Worm (Caenorhabditis elegans) whole organism, L1 larva: Measurements from ENCODE around the gene F47B8.4.

Source experiments
- F16B12.6 ChIP-seq: fragments of 150-350 bp; optimal IDR thresholded peaks from 2 replicates; lab custom pipeline; 2014; ENCODE audit warnings: missing biosample characterization, missing genetic modification characterization
- Y116A8C.19 ChIP-seq: sonication (generic microtip); optimal IDR thresholded peaks from 2 replicates; lab custom pipeline; 2016; ENCODE audit warnings: missing compliant biosample characterization, missing genetic modification characterization, borderline replicate concordance
- alr-1 ChIP-seq: fragments of 200-800 bp; sonication (Bioruptor generic); optimal IDR thresholded peaks from 2 replicates; lab custom pipeline; 2018; ENCODE audit warnings: borderline replicate concordance, mild to moderate bottlenecking, missing genetic modification characterization, missing compliant biosample characterization
- ama-1 ChIP-seq: fragments of 150-350 bp; optimal IDR thresholded peaks from 2 replicates; lab custom pipeline; 2014
- blmp-1 ChIP-seq: fragments of 150-350 bp; optimal IDR thresholded peaks from 2 replicates; lab custom pipeline; 2014; ENCODE audit warnings: missing biosample characterization, missing genetic modification characterization
- ceh-63 ChIP-seq: fragments of 200-800 bp; sonication (Bioruptor generic); optimal IDR thresholded peaks from 2 replicates; lab custom pipeline; 2018; ENCODE audit warnings: mild to moderate bottlenecking, missing genetic modification characterization, missing compliant biosample characterization
- ceh-82 ChIP-seq, 3 experiments: fragments of 150-350 bp in 1 of 3; sonication (generic microtip) in 2 of 3; optimal IDR thresholded peaks; 2 replicates each; lab custom pipeline; 2014 to 2017; ENCODE audit warnings: missing biosample characterization in 3 of 3, missing genetic modification characterization in 3 of 3
- ceh-88 ChIP-seq: fragments of 200-800 bp; sonication (Bioruptor generic); IDR thresholded peaks from 2 replicates; pipeline ENCODE4 v1.3.6; 2022; ENCODE audit warnings: missing genetic modification characterization, missing compliant biosample characterization
- dpl-1 ChIP-seq, 3 experiments: fragments of 150-350 bp in 2 of 3; sonication (generic microtip) in 1 of 3; optimal IDR thresholded peaks; 2 replicates each; lab custom pipeline; 2014 to 2017; ENCODE audit warnings: missing biosample characterization in 3 of 3, missing genetic modification characterization in 3 of 3, missing genetic modification reagents in 3 of 3
- dsc-1 ChIP-seq: sonication (generic microtip); optimal IDR thresholded peaks from 2 replicates; lab custom pipeline; 2016; ENCODE audit warnings: mild to moderate bottlenecking, missing genetic modification characterization, missing compliant biosample characterization
- efl-1 ChIP-seq, 4 experiments: fragments of 150-350 bp; optimal IDR thresholded peaks in 3 of 4; peaks in 1 of 4; 1 replicate in 1 of 4; 2 replicates in 3 of 4; lab custom pipeline; 2014; ENCODE audit warnings: missing biosample characterization in 2 of 4, missing genetic modification characterization in 2 of 4, missing genetic modification reagents in 2 of 4
- egl-27 ChIP-seq, 2 experiments: fragments of 150-350 bp in 1 of 2; sonication (generic microtip); optimal IDR thresholded peaks; 3 replicates each; lab custom pipeline; 2017 to 2018; ENCODE audit warnings: missing biosample characterization in 2 of 2, missing genetic modification characterization in 2 of 2, missing genetic modification reagents in 2 of 2
- elt-3 ChIP-seq, 6 experiments: fragments of 150-350 bp in 1 of 6; sonication (generic microtip); optimal IDR thresholded peaks; 2 replicates each; lab custom pipeline; 2017 to 2018; ENCODE audit warnings: missing biosample characterization in 6 of 6, missing genetic modification characterization in 6 of 6, inconsistent platforms in 1 of 6
- ets-5 ChIP-seq: fragments of 200-800 bp; sonication (Bioruptor generic); IDR thresholded peaks from 2 replicates; pipeline ENCODE4 v1.3.6; 2022; ENCODE audit warnings: missing genetic modification characterization, missing compliant biosample characterization
- fkh-10 ChIP-seq: sonication (generic microtip); optimal IDR thresholded peaks from 2 replicates; lab custom pipeline; 2017; ENCODE audit warnings: missing biosample characterization, missing genetic modification reagents, missing genetic modification characterization
- fkh-4 ChIP-seq: sonication (generic microtip); optimal IDR thresholded peaks from 2 replicates; lab custom pipeline; 2016; ENCODE audit warnings: missing compliant biosample characterization, missing genetic modification characterization, borderline replicate concordance
- fkh-8 ChIP-seq: sonication (generic microtip); optimal IDR thresholded peaks from 2 replicates; lab custom pipeline; 2016; ENCODE audit warnings: mild to moderate bottlenecking, missing genetic modification characterization, missing compliant biosample characterization
- fos-1 ChIP-seq: fragments of 150-350 bp; optimal IDR thresholded peaks from 2 replicates; lab custom pipeline; 2014; ENCODE audit warnings: missing biosample characterization, missing genetic modification characterization
- grh-1 ChIP-seq: fragments of 200-800 bp; sonication (Bioruptor generic); IDR thresholded peaks from 2 replicates; pipeline ENCODE4 v1.3.6; 2022; ENCODE audit warnings: missing genetic modification reagents, missing genetic modification characterization, missing compliant biosample characterization
- isw-1 ChIP-seq: fragments of 200-800 bp; sonication (Bioruptor generic); IDR thresholded peaks from 2 replicates; pipeline ENCODE4 v1.3.6; 2022; ENCODE audit warnings: missing genetic modification characterization, missing compliant biosample characterization
- jun-1 ChIP-seq: fragments of 150-350 bp; optimal IDR thresholded peaks from 2 replicates; lab custom pipeline; 2014; ENCODE audit warnings: missing biosample characterization, missing genetic modification reagents, missing genetic modification characterization
- lin-35 ChIP-seq, 2 experiments: fragments of 150-350 bp; optimal IDR thresholded peaks; 2 replicates each; lab custom pipeline; 2014; ENCODE audit warnings: missing biosample characterization in 2 of 2, missing genetic modification characterization in 2 of 2, missing genetic modification reagents in 2 of 2
- lir-3 ChIP-seq: sonication (generic microtip); optimal IDR thresholded peaks from 2 replicates; lab custom pipeline; 2016; ENCODE audit warnings: mild to moderate bottlenecking, missing genetic modification characterization, moderate library complexity, missing compliant biosample characterization; ENCODE audit not compliant: poor library complexity
- lsy-2 ChIP-seq, 2 experiments: fragments of 150-350 bp; optimal IDR thresholded peaks; 2 replicates each; lab custom pipeline; 2014; ENCODE audit warnings: missing biosample characterization in 2 of 2, missing genetic modification characterization in 2 of 2
- mdl-1 ChIP-seq, 2 experiments: fragments of 150-350 bp; optimal IDR thresholded peaks; 2 replicates each; lab custom pipeline; 2014 to 2017; ENCODE audit warnings: missing biosample characterization in 2 of 2, missing genetic modification characterization in 2 of 2, inconsistent platforms in 1 of 2
- mep-1 ChIP-seq: fragments of 150-350 bp; optimal IDR thresholded peaks from 2 replicates; lab custom pipeline; 2014; ENCODE audit warnings: missing biosample characterization, missing genetic modification characterization
- nhr-19 ChIP-seq: fragments of 200-800 bp; sonication (Bioruptor generic); conservative IDR thresholded peaks from 2 replicates; pipeline ENCODE4 v1.3.6; 2022; ENCODE audit warnings: missing genetic modification characterization, missing compliant biosample characterization
- nhr-237 ChIP-seq: fragments of 150-350 bp; optimal IDR thresholded peaks from 2 replicates; lab custom pipeline; 2014; ENCODE audit warnings: missing biosample characterization, missing genetic modification characterization
- nhr-47 ChIP-seq: sonication (generic microtip); optimal IDR thresholded peaks from 2 replicates; lab custom pipeline; 2016; ENCODE audit warnings: mild to moderate bottlenecking, missing genetic modification characterization, moderate library complexity, missing compliant biosample characterization
- nhr-71 ChIP-seq: sonication (generic microtip); optimal IDR thresholded peaks from 2 replicates; lab custom pipeline; 2016; ENCODE audit warnings: mild to moderate bottlenecking, missing genetic modification characterization, moderate library complexity, missing compliant biosample characterization
- nhr-84 ChIP-seq: sonication (generic microtip); optimal IDR thresholded peaks from 2 replicates; lab custom pipeline; 2017; ENCODE audit warnings: missing biosample characterization, missing genetic modification characterization
- nhr-90 ChIP-seq: sonication (generic microtip); optimal IDR thresholded peaks from 2 replicates; lab custom pipeline; 2016; ENCODE audit warnings: mild to moderate bottlenecking, missing genetic modification characterization, missing compliant biosample characterization; ENCODE audit not compliant: poor library complexity
- pag-3 ChIP-seq: sonication (generic microtip); optimal IDR thresholded peaks from 2 replicates; lab custom pipeline; 2017; ENCODE audit warnings: missing genetic modification characterization, mild to moderate bottlenecking, missing compliant biosample characterization, antibody characterized with exemption, borderline replicate concordance; ENCODE audit not compliant: insufficient read depth
- pax-3 ChIP-seq: fragments of 200-800 bp; sonication (Bioruptor generic); optimal IDR thresholded peaks from 2 replicates; lab custom pipeline; 2018; ENCODE audit warnings: mild to moderate bottlenecking, missing genetic modification characterization, moderate library complexity, missing compliant biosample characterization
- skn-1 ChIP-seq: fragments of 150-350 bp; optimal IDR thresholded peaks from 2 replicates; lab custom pipeline; 2014; ENCODE audit warnings: missing biosample characterization, missing genetic modification characterization
- snpc-4 ChIP-seq: fragments of 150-350 bp; optimal IDR thresholded peaks from 2 replicates; lab custom pipeline; 2014; ENCODE audit warnings: missing biosample characterization, missing genetic modification characterization
- snu-23 ChIP-seq: sonication (generic microtip); optimal IDR thresholded peaks from 2 replicates; lab custom pipeline; 2016; ENCODE audit warnings: missing genetic modification characterization, missing compliant biosample characterization
- sox-4 ChIP-seq: sonication (generic microtip); optimal IDR thresholded peaks from 2 replicates; lab custom pipeline; 2016; ENCODE audit warnings: missing genetic modification characterization, missing compliant biosample characterization
- swsn-7 ChIP-seq: sonication (generic microtip); optimal IDR thresholded peaks from 2 replicates; lab custom pipeline; 2016; ENCODE audit warnings: missing genetic modification characterization, missing compliant biosample characterization
- tbx-2 ChIP-seq: sonication (generic microtip); optimal IDR thresholded peaks from 2 replicates; lab custom pipeline; 2016; ENCODE audit warnings: missing genetic modification characterization, missing compliant biosample characterization
- unc-130 ChIP-seq: fragments of 150-350 bp; optimal IDR thresholded peaks from 2 replicates; lab custom pipeline; 2017; ENCODE audit warnings: missing biosample characterization, missing genetic modification characterization, inconsistent platforms
- unc-30 ChIP-seq: sonication (generic microtip); optimal IDR thresholded peaks from 2 replicates; lab custom pipeline; 2017; ENCODE audit warnings: missing biosample characterization, missing genetic modification characterization
- unc-86 ChIP-seq: sonication (generic microtip); optimal IDR thresholded peaks from 2 replicates; lab custom pipeline; 2016; ENCODE audit warnings: missing genetic modification characterization, missing compliant biosample characterization
- xbp-1 ChIP-seq: sonication (generic microtip); optimal IDR thresholded peaks from 2 replicates; lab custom pipeline; 2016; ENCODE audit warnings: missing genetic modification characterization, missing compliant biosample characterization

The F47B8.4 gene

ce11 chrV:14350949-14351348, 26.5 kb upstream of the F47B8.4 start (continued):
- TF ChIP-seq pag-3 (no peak), skn-1 (tag; lab: Kevin White, UChicago) (peak; percentile 73), Y116A8C.19 (tag; lab: Kevin White, UChicago) (no peak), ceh-82 (tag; optimal IDR thresholded peaks at IDR 0.05; lab: Kevin White, UChicago) (peak; percentile 59 to 94 (median 59)), mep-1 (tag; lab: Kevin White, UChicago) (peak; percentile 71), F16B12.6 (tag; lab: Kevin White, UChicago) (peak; percentile 20), efl-1 (optimal IDR thresholded peaks at IDR 0.05; lab: Kevin White, UChicago) (peak; percentile 82 to 87), efl-1 (GFP tag; optimal IDR thresholded peaks at IDR 0.05 in 1 of 2; lab: Kevin White, UChicago) (peak; percentile 77 to 97), xbp-1 (tag; lab: Kevin White, UChicago) (peak; percentile 71), nhr-84 (tag; lab: Kevin White, UChicago) (no peak), egl-27 (tag; optimal IDR thresholded peaks at IDR 0.05; lab: Kevin White, UChicago) (peak; percentile 13 to 19), mdl-1 (tag; optimal IDR thresholded peaks at IDR 0.05; lab: Kevin White, UChicago) (peak in 1 of 2 experiments; percentile 64), tbx-2 (tag; lab: Kevin White, UChicago) (peak; percentile 77), unc-30 (no peak), fkh-10 (GFP tag; lab: Kevin White, UChicago) (peak; percentile 70), lir-3 (tag; lab: Kevin White, UChicago) (peak; percentile 39), sox-4 (tag; lab: Kevin White, UChicago) (peak; percentile 8), ceh-88 (GFP tag; lab: Robert Waterston, UW) (no peak), fkh-8 (tag; lab: Kevin White, UChicago) (peak; percentile 89), ceh-63 (GFP tag; lab: Kevin White, UChicago) (no peak), lin-35 (GFP tag; optimal IDR thresholded peaks at IDR 0.05; lab: Kevin White, UChicago) (peak; percentile 83 to 85), swsn-7 (tag; lab: Kevin White, UChicago) (peak; percentile 79), ets-5 (no peak), jun-1 (tag; lab: Kevin White, UChicago) (peak; percentile 51), pax-3 (peak; percentile 85), lsy-2 (tag; optimal IDR thresholded peaks at IDR 0.05; lab: Kevin White, UChicago) (peak; percentile 58 to 84), snpc-4 (tag; lab: Kevin White, UChicago) (peak; percentile 62), unc-130 (tag; lab: Kevin White, UChicago) (peak; percentile 51), grh-1 (peak; percentile 56; the same call in 1 of the 2 replicates), nhr-19 (GFP tag; lab: Robert Waterston, UW) (peak; percentile 66), dpl-1 (GFP tag; optimal IDR thresholded peaks at IDR 0.05; lab: Kevin White, UChicago) (peak; percentile 65 to 75 (median 72)), snu-23 (GFP tag; lab: Kevin White, UChicago) (peak; percentile 91), dsc-1 (tag; lab: Kevin White, UChicago) (peak; percentile 35), nhr-71 (tag; lab: Kevin White, UChicago) (peak; percentile 82), isw-1 (GFP tag; lab: Robert Waterston, UW) (peak; percentile 60), nhr-237 (tag; lab: Kevin White, UChicago) (peak; percentile 58), alr-1 (tag; lab: Kevin White, UChicago) (no peak), nhr-90 (peak; percentile 45), elt-3 (tag; optimal IDR thresholded peaks at IDR 0.05; lab: Kevin White, UChicago) (peak in 4 of 6 experiments; percentile 15 to 82 (median 30)), ama-1 (lab: Kevin White, UChicago) (no peak), unc-86 (tag; lab: Kevin White, UChicago) (peak; percentile 73), fos-1 (tag; lab: Kevin White, UChicago) (peak; percentile 25)

ce11 chrV:14350498-14350897, 26.0 kb upstream of the F47B8.4 start:
- no peak for TF ChIP-seq fkh-4
- TF ChIP-seq blmp-1 (tag; lab: Kevin White, UChicago) = peak; percentile 44
- peak in 1 of 2 experiments; percentile 35 for TF ChIP-seq lin-35 (GFP tag; optimal IDR thresholded peaks at IDR 0.05; lab: Kevin White, UChicago)
- TF ChIP-seq nhr-47 (tag; lab: Kevin White, UChicago) = no peak
